Worm (Caenorhabditis elegans) whole organism, mixed stage, embryonic: ENCODE results near the gene F09B12.3.

Experiments used
- elt-3 ChIP-seq: fragments of 150-350 bp; optimal IDR thresholded peaks from 2 replicates; lab custom pipeline; 2014; ENCODE audit warnings: missing biosample characterization, missing genetic modification characterization
- nhr-76 ChIP-seq: sonication (generic microtip); optimal IDR thresholded peaks from 2 replicates; lab custom pipeline; 2017; ENCODE audit warnings: missing biosample characterization, missing genetic modification characterization
- pha-4 ChIP-seq: fragments of 150-350 bp; optimal IDR thresholded peaks from 2 replicates; lab custom pipeline; 2018; ENCODE audit warnings: missing biosample characterization, missing genetic modification reagents, missing genetic modification characterization
- ztf-11 ChIP-seq: fragments of 150-350 bp; optimal IDR thresholded peaks from 2 replicates; lab custom pipeline; 2014; ENCODE audit warnings: missing biosample characterization, missing genetic modification characterization

DNA sequence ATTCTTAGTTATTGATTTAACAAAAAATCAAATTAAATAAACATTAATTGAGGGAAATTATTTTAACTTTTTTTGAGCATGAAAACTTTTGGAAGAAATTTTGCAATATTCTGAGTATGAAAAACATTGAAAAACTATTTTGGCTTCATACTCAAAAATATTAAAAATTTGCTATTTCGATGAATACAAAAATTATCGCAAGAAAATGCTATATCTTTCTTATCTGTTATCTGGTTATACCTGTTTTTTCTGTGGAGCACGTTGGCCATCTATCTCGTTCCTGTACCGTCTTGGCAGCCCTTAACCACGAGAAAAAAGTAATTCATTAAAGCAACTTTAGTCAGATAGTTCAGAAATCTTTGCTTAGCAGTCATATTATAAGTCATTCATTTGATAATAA, 39.9 kb downstream of the F09B12.3 start:
- TF ChIP-seq nhr-76 (tag; lab: Kevin White, UChicago) (no peak), elt-3 (tag; lab: Kevin White, UChicago) (no peak), pha-4 (tag; lab: Kevin White, UChicago) (no peak), ztf-11 (tag; lab: Kevin White, UChicago) (no peak)
